Comparison of ENCODE assay signal across 2 fruit fly cellular contexts in the genomic region with DNA sequence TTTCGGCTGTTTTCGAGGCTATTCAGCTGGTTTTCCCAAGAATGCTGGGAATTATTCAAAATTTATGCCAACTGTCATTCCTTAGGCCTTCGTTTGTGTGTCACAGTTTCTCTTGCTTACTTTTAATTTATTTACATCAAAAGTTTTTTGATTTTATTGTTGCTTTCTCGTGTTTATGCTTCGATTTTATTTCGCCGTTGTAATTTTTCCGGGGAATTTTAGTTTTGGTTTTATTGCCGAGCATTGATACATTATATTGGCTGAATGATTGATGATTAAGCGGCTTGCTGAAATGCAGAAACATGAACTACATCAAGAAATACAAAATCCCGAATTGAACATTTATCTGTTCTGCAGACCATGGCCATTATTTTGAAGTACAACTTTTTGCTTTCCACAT.
A peak's percentile ranks its signal among the peaks of the same experiment; 100 is the strongest.
TF ChIP-seq lines count a peak whose summit lies in the region.

No protein-coding gene starts in this region.

- TF ChIP-seq CTCF in whole organism, embryonic (GFP tag; optimal IDR thresholded peaks at IDR 0.05; lab: Kevin White, UChicago) = no peak

TF ChIP-seq in whole organism, adult, 20 proteins besides CTCF, POLR2A, EP300 and RAD21:
- TF ChIP-seq tj (GFP tag; optimal IDR thresholded peaks at IDR 0.05; lab: Kevin White, UChicago) (peak; percentile 73), cic (GFP tag; optimal IDR thresholded peaks at IDR 0.05; lab: Kevin White, UChicago) (no peak), toe (GFP tag; optimal IDR thresholded peaks at IDR 0.05; lab: Kevin White, UChicago) (no peak), CG12768 (GFP tag; optimal IDR thresholded peaks at IDR 0.05; lab: Kevin White, UChicago) (no peak), kay (GFP tag; lab: Kevin White, UChicago; ENCODE audit: borderline replicate concordance) (peak; percentile 73), CG7101 (tag; optimal IDR thresholded peaks at IDR 0.05; lab: Kevin White, UChicago) (no peak)

TF ChIP-seq in whole organism, embryonic, 481 proteins besides CTCF, POLR2A, EP300 and RAD21:
- TF ChIP-seq sd (tag; optimal IDR thresholded peaks at IDR 0.05; lab: Kevin White, UChicago) (peak; percentile 22), seq (GFP tag; IDR thresholded peaks at IDR 0.05; lab: Robert Waterston, UW) (no peak)
TF ChIP-seq in whole organism, embryonic: peak in this region for 1.
